Worm (Caenorhabditis elegans): ENCODE measurements around the gene dmsr-4.
A peak's percentile ranks its signal among the peaks of the same experiment; 100 is the strongest.

dmsr-4 gene

ce11 chrII:341282-341681 lies 15.6 kb downstream of the dmsr-4 start:
- no peak for TF ChIP-seq unc-62 (GFP tag; optimal IDR thresholded peaks at IDR 0.05)
- TF ChIP-seq fos-1 (tag; optimal IDR thresholded peaks at IDR 0.05): no peak
- no peak for TF ChIP-seq C34F6.9 (tag; optimal IDR thresholded peaks at IDR 0.05)
- TF ChIP-seq sem-4 (tag; optimal IDR thresholded peaks at IDR 0.05): no peak
- no peak for TF ChIP-seq unc-39 (tag; optimal IDR thresholded peaks at IDR 0.05)
- TF ChIP-seq ama-1 (optimal IDR thresholded peaks at IDR 0.05): no peak
- no peak for TF ChIP-seq gmeb-1 (tag; optimal IDR thresholded peaks at IDR 0.05)
- no peak for TF ChIP-seq zag-1 (tag; optimal IDR thresholded peaks at IDR 0.05)
- TF ChIP-seq lin-11 (tag; optimal IDR thresholded peaks at IDR 0.05): no peak
- TF ChIP-seq nhr-129 (tag; optimal IDR thresholded peaks at IDR 0.05): no peak
- TF ChIP-seq nhr-12 (tag; optimal IDR thresholded peaks at IDR 0.05): no peak
- no peak for TF ChIP-seq mdl-1 (tag; optimal IDR thresholded peaks at IDR 0.05)
- no peak for TF ChIP-seq nhr-11 (tag; optimal IDR thresholded peaks at IDR 0.05)

DNA sequence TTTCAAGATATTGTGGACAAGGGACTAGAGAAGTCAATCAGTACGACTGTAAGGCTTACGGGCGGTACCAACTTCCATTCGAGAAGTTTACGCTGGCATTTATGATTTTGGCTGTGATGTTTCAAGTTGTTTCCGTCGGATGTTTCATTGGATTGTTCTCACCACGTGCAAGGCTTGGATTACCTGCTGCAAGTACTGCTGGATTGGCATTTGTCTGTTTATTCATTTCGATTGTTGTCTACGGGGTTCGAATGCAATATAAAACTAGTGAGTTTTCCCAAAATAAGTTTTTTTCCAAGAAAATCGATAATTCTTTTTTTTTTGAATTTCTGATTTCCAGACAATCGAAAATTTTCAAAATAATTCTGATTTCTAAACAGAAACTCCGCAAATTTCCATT lies 16.2 kb downstream of the dmsr-4 start:
- TF ChIP-seq nhr-10 (tag; optimal IDR thresholded peaks at IDR 0.05) (no peak), ZK546.5 (tag; optimal IDR thresholded peaks at IDR 0.05) (no peak), R02D3.7 (tag; optimal IDR thresholded peaks at IDR 0.05) (no peak), nhr-25 (tag; optimal IDR thresholded peaks at IDR 0.05) (no peak), nhr-6 (tag; optimal IDR thresholded peaks at IDR 0.05) (no peak), alr-1 (tag; optimal IDR thresholded peaks at IDR 0.05) (no peak), F13H6.1 (tag; optimal IDR thresholded peaks at IDR 0.05) (no peak), sma-3 (GFP tag; optimal IDR thresholded peaks at IDR 0.05) (no peak), ceh-82 (tag; optimal IDR thresholded peaks at IDR 0.05) (no peak), lsy-2 (tag; optimal IDR thresholded peaks at IDR 0.05) (no peak), ztf-4 (tag; optimal IDR thresholded peaks at IDR 0.05) (no peak), lin-39 (tag; optimal IDR thresholded peaks at IDR 0.05) (no peak), nhr-23 (tag; optimal IDR thresholded peaks at IDR 0.05) (no peak), peb-1 (tag; optimal IDR thresholded peaks at IDR 0.05) (no peak), sma-9 (GFP tag; optimal IDR thresholded peaks at IDR 0.05) (no peak), sma-9 (tag; optimal IDR thresholded peaks at IDR 0.05) (no peak), nhr-77 (tag; optimal IDR thresholded peaks at IDR 0.05) (no peak), unc-62 (GFP tag; optimal IDR thresholded peaks at IDR 0.05) (no peak)

DNA sequence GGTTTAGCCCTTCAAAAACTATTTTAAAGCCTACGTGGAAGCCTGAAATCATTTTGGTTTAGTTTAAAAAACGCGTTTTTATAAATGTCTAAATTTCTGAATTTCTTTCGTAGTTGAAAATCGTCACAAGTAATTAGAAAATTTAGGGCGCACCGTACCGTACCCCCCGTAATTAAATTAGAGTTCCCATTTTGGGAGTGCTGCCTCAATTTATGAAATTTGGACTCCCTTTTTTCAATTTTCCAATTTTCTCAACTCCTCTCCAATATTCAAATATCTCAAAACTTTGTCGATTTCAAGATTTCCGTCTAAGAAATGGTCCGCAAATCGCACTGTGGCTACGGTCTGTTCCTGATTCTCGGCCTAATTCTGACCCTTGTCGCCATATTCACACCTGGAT lies 16.6 kb downstream of the dmsr-4 start, which contains the start of gene clc-31:
TSS of gene clc-31 (plus strand) at position 301 of the 400 bp plus-strand sequence.
- no peak for TF ChIP-seq nhr-23 (tag; optimal IDR thresholded peaks at IDR 0.05)
- TF ChIP-seq elt-1 (tag; optimal IDR thresholded peaks at IDR 0.05): no peak
- TF ChIP-seq zag-1 (tag; optimal IDR thresholded peaks at IDR 0.05): no peak
- no peak for TF ChIP-seq mdl-1 (tag; optimal IDR thresholded peaks at IDR 0.05)
- no peak for TF ChIP-seq sem-4 (tag; optimal IDR thresholded peaks at IDR 0.05)
- TF ChIP-seq ceh-82 (tag; optimal IDR thresholded peaks at IDR 0.05): no peak
- TF ChIP-seq skn-1 (tag; optimal IDR thresholded peaks at IDR 0.05): no peak
- no peak for TF ChIP-seq nhr-12 (tag; optimal IDR thresholded peaks at IDR 0.05)
- no peak for TF ChIP-seq lin-13 (GFP tag; optimal IDR thresholded peaks at IDR 0.05)
- TF ChIP-seq R02D3.7 (tag; optimal IDR thresholded peaks at IDR 0.05): no peak
- no peak for TF ChIP-seq nhr-129 (tag; optimal IDR thresholded peaks at IDR 0.05)
- TF ChIP-seq nhr-77 (tag; optimal IDR thresholded peaks at IDR 0.05): no peak
- TF ChIP-seq crh-2 (tag; optimal IDR thresholded peaks at IDR 0.05): no peak
- TF ChIP-seq snpc-4 (tag; optimal IDR thresholded peaks at IDR 0.05): no peak
- no peak for TF ChIP-seq mab-5 (tag; optimal IDR thresholded peaks at IDR 0.05)

DNA sequence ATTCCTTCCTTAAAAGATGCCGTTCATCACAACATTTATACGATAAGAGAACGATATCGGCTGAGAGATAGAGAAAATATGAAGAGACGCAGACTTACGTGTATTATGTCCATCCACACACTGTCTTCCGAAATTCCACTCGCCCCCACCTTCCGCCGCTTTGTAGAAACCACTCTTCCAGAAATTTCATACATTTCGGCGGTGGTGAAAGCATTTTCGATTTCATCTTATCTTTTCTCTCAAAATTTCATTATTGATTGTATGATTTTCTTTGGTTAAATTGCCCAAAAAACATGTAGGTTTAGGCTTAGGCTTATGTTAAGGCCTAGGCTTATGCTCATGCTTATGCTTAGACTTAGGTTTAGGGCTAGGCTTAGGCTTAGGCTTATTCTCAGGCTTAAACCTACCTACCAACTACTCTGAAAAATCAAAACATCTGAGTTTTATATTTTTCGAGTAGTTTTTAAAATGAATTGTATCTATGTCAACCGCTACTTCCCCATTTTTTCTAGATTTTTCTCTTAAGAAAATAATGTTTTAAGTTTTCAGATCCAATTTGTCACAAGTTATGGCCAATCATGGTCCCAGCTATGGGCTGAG lies 19.5 kb downstream of the dmsr-4 start, which contains the start of gene cpn-2:
TSS of gene cpn-2 (plus strand) at position 550 of the 600 bp plus-strand sequence.
- no peak for TF ChIP-seq lin-39 (tag; optimal IDR thresholded peaks at IDR 0.05)

DNA sequence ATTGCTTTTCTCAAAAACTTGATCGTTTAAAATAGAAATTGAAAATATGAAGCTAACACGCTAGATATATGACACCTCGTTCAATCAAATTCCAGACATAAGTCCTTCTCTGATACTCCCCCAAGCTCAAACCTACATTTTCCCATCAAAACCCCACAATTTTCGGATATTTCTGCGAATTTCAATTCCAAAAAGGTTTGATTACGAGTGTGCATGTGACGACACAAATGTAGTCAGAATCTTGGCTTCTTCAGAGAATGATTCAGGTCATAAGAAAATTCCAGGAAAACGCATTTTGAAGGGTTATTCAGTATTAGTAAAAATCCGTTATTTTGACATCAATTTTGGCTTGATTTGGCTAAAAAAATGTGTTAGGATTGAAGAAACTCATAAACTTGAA lies 22.0 kb downstream of the dmsr-4 start:
- TF ChIP-seq nhr-21 (tag; optimal IDR thresholded peaks at IDR 0.05): peak; percentile 23
- TF ChIP-seq elt-3 (tag; optimal IDR thresholded peaks at IDR 0.05): no peak
